Fruit fly (Drosophila melanogaster): ENCODE measurements around the gene squ.

The squ gene

dm6 chr2L:16676651-16677359 lies 3.0 kb upstream of the squ start, which contains the start of the genes Trpgamma and her (continued):
- peak; percentile 88 for TF ChIP-seq hbn (GFP tag; IDR thresholded peaks at IDR 0.05; ENCODE audit: partially characterized antibody)
- no peak for TF ChIP-seq PHDP (tag; optimal IDR thresholded peaks at IDR 0.05)
- TF ChIP-seq run (tag; optimal IDR thresholded peaks at IDR 0.05) = no peak
- no peak for TF ChIP-seq Gsc (GFP tag; IDR thresholded peaks at IDR 0.05)
- no peak for TF ChIP-seq gce (GFP tag; IDR thresholded peaks at IDR 0.05)
- TF ChIP-seq crp (GFP tag; optimal IDR thresholded peaks at IDR 0.05) = no peak
- TF ChIP-seq CG15514 (GFP tag; optimal IDR thresholded peaks at IDR 0.05) = peak; percentile 48
- no peak for TF ChIP-seq mirr (GFP tag; optimal IDR thresholded peaks at IDR 0.05)
- TF ChIP-seq CG8281 (tag; optimal IDR thresholded peaks at IDR 0.05) = no peak
- TF ChIP-seq Meics (GFP tag; optimal IDR thresholded peaks at IDR 0.05) = no peak
- TF ChIP-seq yki (optimal IDR thresholded peaks at IDR 0.05) = no peak
- TF ChIP-seq corto (GFP tag; optimal IDR thresholded peaks at IDR 0.05) = no peak
- no peak for TF ChIP-seq pnt (GFP tag; optimal IDR thresholded peaks at IDR 0.05)
- TF ChIP-seq CG6813 (GFP tag; optimal IDR thresholded peaks at IDR 0.05) = no peak
- no peak for TF ChIP-seq Tbp (GFP tag; optimal IDR thresholded peaks at IDR 0.05)
- no peak for TF ChIP-seq CG17385 (GFP tag; optimal IDR thresholded peaks at IDR 0.05)
- no peak for TF ChIP-seq Kr (GFP tag; optimal IDR thresholded peaks at IDR 0.05)
- no peak for TF ChIP-seq Optix (GFP tag; IDR thresholded peaks at IDR 0.05)
- TF ChIP-seq CG7987 (GFP tag; optimal IDR thresholded peaks at IDR 0.05) = peak; percentile 8
- no peak for TF ChIP-seq pfk (GFP tag; optimal IDR thresholded peaks at IDR 0.05)
- no peak for TF ChIP-seq jumu (GFP tag; optimal IDR thresholded peaks at IDR 0.05)
- TF ChIP-seq Hr39 (optimal IDR thresholded peaks at IDR 0.05) = no peak
- no peak for TF ChIP-seq trh (GFP tag; optimal IDR thresholded peaks at IDR 0.05)
- TF ChIP-seq gro (GFP tag; optimal IDR thresholded peaks at IDR 0.05) = peak; percentile 53
- no peak for TF ChIP-seq CG9876 (GFP tag; optimal IDR thresholded peaks at IDR 0.05)
- no peak for TF ChIP-seq CG15011 (GFP tag; optimal IDR thresholded peaks at IDR 0.05)
- TF ChIP-seq psq (GFP tag; optimal IDR thresholded peaks at IDR 0.05) = no peak
- TF ChIP-seq luna (GFP tag; optimal IDR thresholded peaks at IDR 0.05) = no peak
- no peak for TF ChIP-seq wek (GFP tag; optimal IDR thresholded peaks at IDR 0.05)
- TF ChIP-seq Ssrp (tag; optimal IDR thresholded peaks at IDR 0.05) = no peak
- TF ChIP-seq NC2β (GFP tag; optimal IDR thresholded peaks at IDR 0.05) = no peak
- TF ChIP-seq da (GFP tag; optimal IDR thresholded peaks at IDR 0.05) = no peak
- no peak for TF ChIP-seq dysf (GFP tag; IDR thresholded peaks at IDR 0.05)
- no peak for TF ChIP-seq fu2 (GFP tag; optimal IDR thresholded peaks at IDR 0.05)
- TF ChIP-seq CG4854 (GFP tag; optimal IDR thresholded peaks at IDR 0.05) = no peak
- peak; percentile 12 for TF ChIP-seq Lhr (GFP tag; optimal IDR thresholded peaks at IDR 0.05)
- peak; percentile 83 for TF ChIP-seq sens (GFP tag)
- TF ChIP-seq CoRest (tag; optimal IDR thresholded peaks at IDR 0.05) = peak; percentile 22
- peak; percentile 84 for TF ChIP-seq lbe (GFP tag; optimal IDR thresholded peaks at IDR 0.05)
- peak; percentile 16 for TF ChIP-seq CG12236 (GFP tag; optimal IDR thresholded peaks at IDR 0.05)
- no peak for TF ChIP-seq oc (tag; optimal IDR thresholded peaks at IDR 0.05)
- TF ChIP-seq NfI (GFP tag; optimal IDR thresholded peaks at IDR 0.05) = no peak
- no peak for TF ChIP-seq CG13775 (GFP tag; optimal IDR thresholded peaks at IDR 0.05)
- TF ChIP-seq CG17829 (tag; optimal IDR thresholded peaks at IDR 0.05) = peak; percentile 25
- TF ChIP-seq cwo (GFP tag; optimal IDR thresholded peaks at IDR 0.05) = no peak
- TF ChIP-seq Sry-δ (GFP tag; optimal IDR thresholded peaks at IDR 0.05) = peak; percentile 81
- no peak for TF ChIP-seq CG12299 (tag; optimal IDR thresholded peaks at IDR 0.05)
- TF ChIP-seq CG11560 (tag; IDR thresholded peaks at IDR 0.05) = no peak
- TF ChIP-seq lov (optimal IDR thresholded peaks at IDR 0.05) = no peak
- TF ChIP-seq lov (GFP tag; IDR thresholded peaks at IDR 0.05) = no peak
- TF ChIP-seq seq (GFP tag; IDR thresholded peaks at IDR 0.05) = no peak

Measured in whole organism, embryonic.